Worm (Caenorhabditis elegans): ENCODE results near the gene flwr-1.

DNA sequence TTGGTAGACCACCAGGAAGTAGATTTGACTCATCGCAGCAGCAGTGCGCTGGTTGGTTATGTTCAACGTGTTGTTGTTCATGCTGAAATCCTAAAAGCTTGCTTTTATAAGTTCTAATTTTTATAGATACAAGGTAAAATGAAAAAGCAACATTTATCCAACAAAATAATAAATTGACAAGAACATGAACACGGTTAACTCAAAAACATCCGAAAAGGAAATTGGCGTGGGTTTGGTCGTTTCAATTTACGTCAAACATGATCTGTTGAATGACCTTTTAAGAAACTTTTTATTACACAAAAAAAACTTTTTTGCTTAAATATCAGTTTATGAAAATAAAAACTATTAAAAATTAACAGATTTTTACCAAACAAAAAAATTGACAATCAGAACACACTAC is 41.2 kb downstream of the flwr-1 start, which contains the start of gene ntr-2:
- no peak for TF ChIP-seq madf-5 (GFP tag; IDR thresholded peaks at IDR 0.05)
- TF ChIP-seq fkh-10 (GFP tag; optimal IDR thresholded peaks at IDR 0.05): no peak
- no peak for TF ChIP-seq lsy-2 (tag; optimal IDR thresholded peaks at IDR 0.05)
- no peak for TF ChIP-seq nhr-11 (tag; optimal IDR thresholded peaks at IDR 0.05)
- no peak for TF ChIP-seq nhr-237 (tag; optimal IDR thresholded peaks at IDR 0.05)
- TF ChIP-seq unc-62 (GFP tag; optimal IDR thresholded peaks at IDR 0.05 in 1 of 2): no peak
- TF ChIP-seq unc-62 (tag; optimal IDR thresholded peaks at IDR 0.05): no peak
- TF ChIP-seq unc-39 (tag; optimal IDR thresholded peaks at IDR 0.05): no peak
- TF ChIP-seq nhr-77 (tag; optimal IDR thresholded peaks at IDR 0.05): no peak
- no peak for TF ChIP-seq jun-1 (tag; optimal IDR thresholded peaks at IDR 0.05)
- TF ChIP-seq aly-2 (tag; optimal IDR thresholded peaks at IDR 0.05): no peak
- TF ChIP-seq mdl-1 (tag; optimal IDR thresholded peaks at IDR 0.05): no peak
- TF ChIP-seq nhr-25 (tag; optimal IDR thresholded peaks at IDR 0.05; ENCODE audit: borderline replicate concordance, insufficient read depth): no peak
- no peak for TF ChIP-seq ama-1 (optimal IDR thresholded peaks at IDR 0.05)
- no peak for TF ChIP-seq snpc-4 (tag; optimal IDR thresholded peaks at IDR 0.05)
